Worm (Caenorhabditis elegans) whole organism, L1 larva: Measurements from ENCODE around the gene fpn-1.2.

Experiments used
- C16A3.4 ChIP-seq: fragments of 150-350 bp; optimal IDR thresholded peaks from 2 replicates; lab custom pipeline; 2014; ENCODE audit warnings: missing biosample characterization, missing genetic modification characterization
- F16B12.6 ChIP-seq: fragments of 150-350 bp; optimal IDR thresholded peaks from 2 replicates; lab custom pipeline; 2014; ENCODE audit warnings: missing biosample characterization, missing genetic modification characterization
- aha-1 ChIP-seq: fragments of 150-350 bp; optimal IDR thresholded peaks from 2 replicates; lab custom pipeline; 2014; ENCODE audit warnings: missing biosample characterization, missing genetic modification characterization
- ceh-63 ChIP-seq: fragments of 200-800 bp; sonication (Bioruptor generic); optimal IDR thresholded peaks from 2 replicates; lab custom pipeline; 2018; ENCODE audit warnings: mild to moderate bottlenecking, missing genetic modification characterization, missing compliant biosample characterization
- ceh-8 ChIP-seq: fragments of 200-800 bp; sonication (Bioruptor generic); optimal IDR thresholded peaks from 2 replicates; lab custom pipeline; 2018; ENCODE audit warnings: mild to moderate bottlenecking, missing genetic modification characterization, moderate library complexity, missing compliant biosample characterization
- dpl-1 ChIP-seq, 3 experiments: fragments of 150-350 bp in 2 of 3; sonication (generic microtip) in 1 of 3; optimal IDR thresholded peaks; 2 replicates each; lab custom pipeline; 2014 to 2017; ENCODE audit warnings: missing biosample characterization in 3 of 3, missing genetic modification characterization in 3 of 3, missing genetic modification reagents in 3 of 3
- dsc-1 ChIP-seq: sonication (generic microtip); optimal IDR thresholded peaks from 2 replicates; lab custom pipeline; 2016; ENCODE audit warnings: mild to moderate bottlenecking, missing genetic modification characterization, missing compliant biosample characterization
- efl-3 ChIP-seq: fragments of 200-800 bp; sonication (Bioruptor generic); optimal IDR thresholded peaks from 2 replicates; lab custom pipeline; 2018; ENCODE audit warnings: mild to moderate bottlenecking, missing genetic modification characterization, missing compliant biosample characterization
- egl-13 ChIP-seq: sonication (generic microtip); optimal IDR thresholded peaks from 2 replicates; lab custom pipeline; 2016; ENCODE audit warnings: missing genotype, missing genetic modification reagents, missing genetic modification characterization, missing compliant biosample characterization
- egl-27 ChIP-seq, 2 experiments: fragments of 150-350 bp in 1 of 2; sonication (generic microtip); optimal IDR thresholded peaks; 3 replicates each; lab custom pipeline; 2017 to 2018; ENCODE audit warnings: missing biosample characterization in 2 of 2, missing genetic modification characterization in 2 of 2, missing genetic modification reagents in 2 of 2
- ets-5 ChIP-seq: fragments of 200-800 bp; sonication (Bioruptor generic); IDR thresholded peaks from 2 replicates; pipeline ENCODE4 v1.3.6; 2022; ENCODE audit warnings: missing genetic modification characterization, missing compliant biosample characterization
- fkh-10 ChIP-seq: sonication (generic microtip); optimal IDR thresholded peaks from 2 replicates; lab custom pipeline; 2017; ENCODE audit warnings: missing biosample characterization, missing genetic modification reagents, missing genetic modification characterization
- fkh-8 ChIP-seq: sonication (generic microtip); optimal IDR thresholded peaks from 2 replicates; lab custom pipeline; 2016; ENCODE audit warnings: mild to moderate bottlenecking, missing genetic modification characterization, missing compliant biosample characterization
- grh-1 ChIP-seq: fragments of 200-800 bp; sonication (Bioruptor generic); IDR thresholded peaks from 2 replicates; pipeline ENCODE4 v1.3.6; 2022; ENCODE audit warnings: missing genetic modification reagents, missing genetic modification characterization, missing compliant biosample characterization
- hlh-17 ChIP-seq: fragments of 200-800 bp; sonication (Bioruptor generic); optimal IDR thresholded peaks from 2 replicates; lab custom pipeline; 2018; ENCODE audit warnings: missing genetic modification characterization, mild to moderate bottlenecking, missing compliant biosample characterization, moderate library complexity, borderline replicate concordance
- hlh-4 ChIP-seq: sonication (generic microtip); optimal IDR thresholded peaks from 2 replicates; lab custom pipeline; 2016; ENCODE audit warnings: mild to moderate bottlenecking, missing genetic modification characterization, missing compliant biosample characterization
- hpl-2 ChIP-seq: fragments of 150-350 bp; optimal IDR thresholded peaks from 2 replicates; lab custom pipeline; 2014; ENCODE audit warnings: missing biosample characterization, missing genetic modification reagents, missing genetic modification characterization
- isw-1 ChIP-seq: fragments of 200-800 bp; sonication (Bioruptor generic); IDR thresholded peaks from 2 replicates; pipeline ENCODE4 v1.3.6; 2022; ENCODE audit warnings: missing genetic modification characterization, missing compliant biosample characterization
- jun-1 ChIP-seq: fragments of 150-350 bp; optimal IDR thresholded peaks from 2 replicates; lab custom pipeline; 2014; ENCODE audit warnings: missing biosample characterization, missing genetic modification reagents, missing genetic modification characterization
- lin-14 ChIP-seq: fragments of 200-800 bp; sonication (Bioruptor generic); optimal IDR thresholded peaks from 2 replicates; lab custom pipeline; 2018; ENCODE audit warnings: mild to moderate bottlenecking, missing genetic modification characterization, moderate library complexity, missing compliant biosample characterization
- lin-39 ChIP-seq: fragments of 150-350 bp; optimal IDR thresholded peaks from 2 replicates; lab custom pipeline; 2014; ENCODE audit warnings: missing biosample characterization, missing genetic modification reagents, missing genetic modification characterization
- lsy-2 ChIP-seq, 2 experiments: fragments of 150-350 bp; optimal IDR thresholded peaks; 2 replicates each; lab custom pipeline; 2014; ENCODE audit warnings: missing biosample characterization in 2 of 2, missing genetic modification characterization in 2 of 2
- mab-9 ChIP-seq: fragments of 200-800 bp; sonication (Bioruptor generic); IDR thresholded peaks from 2 replicates; pipeline ENCODE4 v1.3.6; 2022; ENCODE audit warnings: missing genetic modification reagents, missing genetic modification characterization, missing compliant biosample characterization
- mdl-1 ChIP-seq, 2 experiments: fragments of 150-350 bp; optimal IDR thresholded peaks; 2 replicates each; lab custom pipeline; 2014 to 2017; ENCODE audit warnings: missing biosample characterization in 2 of 2, missing genetic modification characterization in 2 of 2, inconsistent platforms in 1 of 2
- mef-2 ChIP-seq: fragments of 150-350 bp; optimal IDR thresholded peaks from 2 replicates; lab custom pipeline; 2014; ENCODE audit warnings: missing biosample characterization, missing genetic modification characterization
- mep-1 ChIP-seq: fragments of 150-350 bp; optimal IDR thresholded peaks from 2 replicates; lab custom pipeline; 2014; ENCODE audit warnings: missing biosample characterization, missing genetic modification characterization
- nhr-11 ChIP-seq: fragments of 150-350 bp; optimal IDR thresholded peaks from 2 replicates; lab custom pipeline; 2014; ENCODE audit warnings: missing biosample characterization, missing genetic modification characterization
- nhr-28 ChIP-seq: fragments of 150-350 bp; optimal IDR thresholded peaks from 2 replicates; lab custom pipeline; 2014; ENCODE audit warnings: missing biosample characterization, missing genetic modification characterization
- nhr-47 ChIP-seq: sonication (generic microtip); optimal IDR thresholded peaks from 2 replicates; lab custom pipeline; 2016; ENCODE audit warnings: mild to moderate bottlenecking, missing genetic modification characterization, moderate library complexity, missing compliant biosample characterization
- nhr-71 ChIP-seq: sonication (generic microtip); optimal IDR thresholded peaks from 2 replicates; lab custom pipeline; 2016; ENCODE audit warnings: mild to moderate bottlenecking, missing genetic modification characterization, moderate library complexity, missing compliant biosample characterization
- nhr-85 ChIP-seq: sonication (generic microtip); peaks from one replicate; lab custom pipeline; 2016; ENCODE audit warnings: missing genetic modification characterization, inconsistent platforms, missing compliant biosample characterization
- nhr-90 ChIP-seq: sonication (generic microtip); optimal IDR thresholded peaks from 2 replicates; lab custom pipeline; 2016; ENCODE audit warnings: mild to moderate bottlenecking, missing genetic modification characterization, missing compliant biosample characterization; ENCODE audit not compliant: poor library complexity
- pqm-1 ChIP-seq: sonication (generic microtip); optimal IDR thresholded peaks from 3 replicates; lab custom pipeline; 2017; ENCODE audit warnings: missing biosample characterization, missing genetic modification characterization
- rnt-1 ChIP-seq: sonication (generic microtip); optimal IDR thresholded peaks from 2 replicates; lab custom pipeline; 2016; ENCODE audit warnings: mild to moderate bottlenecking, missing genetic modification characterization, moderate library complexity, missing compliant biosample characterization
- skn-1 ChIP-seq: fragments of 150-350 bp; optimal IDR thresholded peaks from 2 replicates; lab custom pipeline; 2014; ENCODE audit warnings: missing biosample characterization, missing genetic modification characterization
- sup-37 ChIP-seq: fragments of 200-800 bp; sonication (Bioruptor generic); optimal IDR thresholded peaks from 2 replicates; lab custom pipeline; 2018; ENCODE audit warnings: mild to moderate bottlenecking, missing genetic modification characterization, missing compliant biosample characterization
- swsn-7 ChIP-seq: sonication (generic microtip); optimal IDR thresholded peaks from 2 replicates; lab custom pipeline; 2016; ENCODE audit warnings: missing genetic modification characterization, missing compliant biosample characterization
- unc-130 ChIP-seq: fragments of 150-350 bp; optimal IDR thresholded peaks from 2 replicates; lab custom pipeline; 2017; ENCODE audit warnings: missing biosample characterization, missing genetic modification characterization, inconsistent platforms
- unc-30 ChIP-seq: sonication (generic microtip); optimal IDR thresholded peaks from 2 replicates; lab custom pipeline; 2017; ENCODE audit warnings: missing biosample characterization, missing genetic modification characterization
- unc-86 ChIP-seq: sonication (generic microtip); optimal IDR thresholded peaks from 2 replicates; lab custom pipeline; 2016; ENCODE audit warnings: missing genetic modification characterization, missing compliant biosample characterization
- vab-15 ChIP-seq: sonication (generic microtip); optimal IDR thresholded peaks from 2 replicates; lab custom pipeline; 2017; ENCODE audit warnings: missing genotype, mild to moderate bottlenecking, missing genetic modification characterization, missing compliant biosample characterization
- xbp-1 ChIP-seq: sonication (generic microtip); optimal IDR thresholded peaks from 2 replicates; lab custom pipeline; 2016; ENCODE audit warnings: missing genetic modification characterization, missing compliant biosample characterization
- zag-1 ChIP-seq: fragments of 150-350 bp; optimal IDR thresholded peaks from 2 replicates; lab custom pipeline; 2014; ENCODE audit warnings: missing biosample characterization, missing genetic modification characterization
- zip-4 ChIP-seq: fragments of 200-800 bp; sonication (Bioruptor generic); optimal IDR thresholded peaks from 2 replicates; lab custom pipeline; 2018; ENCODE audit warnings: mild to moderate bottlenecking, missing genetic modification characterization, moderate library complexity, missing compliant biosample characterization

fpn-1.2 gene

DNA sequence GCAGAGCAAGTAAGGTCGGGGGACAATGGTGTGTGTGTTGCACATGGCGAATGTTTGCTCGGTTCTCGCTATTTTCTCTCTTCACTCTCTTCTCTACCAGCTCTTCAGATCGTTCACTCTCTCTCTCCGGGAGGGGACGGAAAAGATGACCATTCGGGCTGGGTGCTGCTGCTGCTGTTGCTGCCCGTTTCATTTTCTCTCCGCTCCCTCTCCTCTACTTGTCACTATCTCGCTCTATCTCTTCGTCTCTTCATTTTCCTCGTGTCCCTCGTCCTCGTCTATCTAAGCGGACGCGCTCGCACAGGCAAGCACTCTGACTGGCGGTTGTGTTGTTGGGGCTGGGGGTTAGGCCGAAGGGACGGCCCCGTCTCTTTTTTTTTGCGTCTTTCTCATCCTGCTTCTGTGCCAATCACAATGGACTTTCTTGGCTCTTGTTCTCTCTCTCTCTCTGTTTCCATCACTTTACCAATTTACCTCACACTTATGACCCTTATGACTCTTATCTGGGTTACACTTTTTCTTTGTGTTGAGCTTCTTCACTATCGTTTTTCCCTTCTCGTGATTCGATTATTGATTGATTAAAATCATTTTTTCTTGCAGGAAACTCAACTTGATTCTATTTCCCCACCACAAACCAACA lies 10.1 kb upstream of the fpn-1.2 start, which contains the start of the genes F53E2.2 and unc-60 (continued):
- TF ChIP-seq grh-1 (GFP tag; lab: Robert Waterston, UW) (no peak), isw-1 (GFP tag; lab: Robert Waterston, UW) (peak; percentile 30; the same call in 1 of the 2 replicates), mab-9 (no peak; the same call in 1 of the 2 replicates), ets-5 (GFP tag; lab: Robert Waterston, UW) (no peak), nhr-28 (no peak), F16B12.6 (no peak), ceh-8 (GFP tag; lab: Kevin White, UChicago) (no peak), mef-2 (tag; lab: Kevin White, UChicago) (no peak), skn-1 (tag; lab: Kevin White, UChicago) (peak; percentile 77), jun-1 (tag; lab: Kevin White, UChicago) (peak; percentile 68), xbp-1 (tag; lab: Kevin White, UChicago) (peak; percentile 44), egl-27 (tag; optimal IDR thresholded peaks at IDR 0.05; lab: Kevin White, UChicago) (peak; percentile 34 to 46)

DNA sequence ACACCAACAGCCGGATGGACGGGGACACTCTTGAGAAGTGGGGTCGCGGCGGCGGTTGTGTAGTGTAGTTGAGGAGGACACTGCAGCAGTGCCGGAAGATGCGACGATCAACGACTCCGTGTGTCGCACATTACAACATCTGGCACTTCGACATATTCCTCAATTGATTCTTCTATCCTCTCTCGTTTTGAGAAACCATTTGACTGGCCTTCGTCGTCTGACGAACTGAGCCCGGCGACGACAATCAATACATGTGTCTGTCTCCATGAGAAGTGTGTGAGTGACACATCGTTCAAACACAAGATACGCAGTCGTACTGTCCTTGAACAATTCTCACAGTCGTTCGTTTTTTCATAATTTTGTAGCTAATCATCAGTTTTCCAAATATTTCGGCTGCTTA lies 8.1 kb upstream of the fpn-1.2 start:
- peak; percentile 71 for TF ChIP-seq lin-14
- TF ChIP-seq nhr-85 (tag; lab: Kevin White, UChicago), result peak; percentile 73
- no peak for TF ChIP-seq hlh-17 (GFP tag; lab: Kevin White, UChicago)
- peak; percentile 36 for TF ChIP-seq dsc-1 (tag; lab: Kevin White, UChicago)
- TF ChIP-seq nhr-71 (tag; lab: Kevin White, UChicago), result peak; percentile 16
- peak; percentile 48 for TF ChIP-seq mep-1
- TF ChIP-seq, all 84 proteins: peak for 5

- TF ChIP-seq zip-4 (GFP tag; lab: Kevin White, UChicago), result peak; percentile 58
- TF ChIP-seq skn-1 (tag; lab: Kevin White, UChicago), result peak; percentile 10
- TF ChIP-seq C16A3.4 (tag; lab: Kevin White, UChicago), result no peak
Observed at ce11 chrV:1471977-1472376, 7.5 kb upstream of the fpn-1.2 start.

DNA sequence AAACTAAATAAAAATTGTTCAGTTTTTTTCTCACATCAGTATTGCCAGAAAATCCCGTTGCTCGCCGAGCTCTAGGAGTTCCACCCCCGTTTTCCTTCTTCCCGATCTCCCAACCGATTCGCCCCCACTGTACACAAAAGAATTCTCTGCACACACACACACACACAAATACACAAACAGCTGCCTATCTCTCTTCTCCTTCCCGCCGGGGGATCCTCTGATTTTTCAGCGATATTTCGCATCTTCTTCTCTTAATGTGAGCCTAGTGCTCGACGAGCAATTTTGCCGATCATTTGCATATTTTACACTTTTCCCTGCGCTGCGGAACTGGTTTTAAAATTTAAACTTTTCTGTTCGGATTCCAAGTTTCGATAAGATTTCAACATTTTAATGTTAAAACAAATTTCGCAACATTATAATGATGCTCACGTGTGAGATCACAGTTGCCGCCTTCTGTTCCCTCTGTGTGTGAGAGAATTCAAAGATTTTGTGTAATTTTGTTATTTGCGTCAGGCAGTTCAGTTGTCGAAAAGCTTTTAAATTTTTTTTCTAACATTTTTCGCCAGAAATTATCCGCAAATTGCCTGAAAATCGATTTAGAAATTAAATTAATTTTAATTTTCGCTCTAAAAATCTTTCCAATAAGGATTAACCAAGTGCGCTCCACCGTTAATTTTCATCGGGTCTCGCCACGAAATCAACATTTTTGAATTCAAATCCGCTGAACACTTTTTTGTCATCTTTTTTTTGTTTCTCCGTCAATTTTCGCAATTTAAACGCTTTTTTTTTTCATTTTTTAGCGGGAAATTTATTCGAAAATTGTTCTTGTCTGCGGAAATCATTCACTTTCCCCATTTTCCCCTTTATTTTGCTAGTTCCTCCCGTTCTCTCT lies 6.8 kb upstream of the fpn-1.2 start:
- TF ChIP-seq vab-15 (no peak), hpl-2 (GFP tag; lab: Kevin White, UChicago) (peak; percentile 51), dpl-1 (GFP tag; optimal IDR thresholded peaks at IDR 0.05; lab: Kevin White, UChicago) (peak; percentile 89 to 94 (median 91)), pqm-1 (tag; lab: Kevin White, UChicago) (no peak), nhr-90 (tag; lab: Kevin White, UChicago) (peak; percentile 42), lin-39 (tag; lab: Kevin White, UChicago) (peak; percentile 12), ceh-63 (GFP tag; lab: Kevin White, UChicago) (no peak), unc-130 (peak; percentile 43), nhr-47 (tag; lab: Kevin White, UChicago) (peak; percentile 83), swsn-7 (peak; percentile 71), nhr-11 (tag; lab: Kevin White, UChicago) (no peak), egl-13 (tag; lab: Kevin White, UChicago) (peak; percentile 42), aha-1 (tag; lab: Kevin White, UChicago) (no peak), grh-1 (GFP tag; lab: Robert Waterston, UW) (no peak), unc-86 (tag; lab: Kevin White, UChicago) (peak; percentile 57), mdl-1 (tag; optimal IDR thresholded peaks at IDR 0.05; lab: Kevin White, UChicago) (peak in 1 of 2 experiments; percentile 36), lin-14 (peak; percentile 89), rnt-1 (tag; lab: Kevin White, UChicago) (peak; percentile 41), sup-37 (peak; percentile 23), fkh-10 (GFP tag; lab: Kevin White, UChicago) (peak; percentile 31), zag-1 (peak; percentile 22), fkh-8 (peak; percentile 82), efl-3 (no peak), lsy-2 (tag; optimal IDR thresholded peaks at IDR 0.05; lab: Kevin White, UChicago) (peak; percentile 80 to 90), hlh-4 (tag; lab: Kevin White, UChicago) (no peak), unc-30 (tag; lab: Kevin White, UChicago) (peak; percentile 50), egl-27 (tag; optimal IDR thresholded peaks at IDR 0.05; lab: Kevin White, UChicago) (no peak)
